In the genomic region with DNA sequence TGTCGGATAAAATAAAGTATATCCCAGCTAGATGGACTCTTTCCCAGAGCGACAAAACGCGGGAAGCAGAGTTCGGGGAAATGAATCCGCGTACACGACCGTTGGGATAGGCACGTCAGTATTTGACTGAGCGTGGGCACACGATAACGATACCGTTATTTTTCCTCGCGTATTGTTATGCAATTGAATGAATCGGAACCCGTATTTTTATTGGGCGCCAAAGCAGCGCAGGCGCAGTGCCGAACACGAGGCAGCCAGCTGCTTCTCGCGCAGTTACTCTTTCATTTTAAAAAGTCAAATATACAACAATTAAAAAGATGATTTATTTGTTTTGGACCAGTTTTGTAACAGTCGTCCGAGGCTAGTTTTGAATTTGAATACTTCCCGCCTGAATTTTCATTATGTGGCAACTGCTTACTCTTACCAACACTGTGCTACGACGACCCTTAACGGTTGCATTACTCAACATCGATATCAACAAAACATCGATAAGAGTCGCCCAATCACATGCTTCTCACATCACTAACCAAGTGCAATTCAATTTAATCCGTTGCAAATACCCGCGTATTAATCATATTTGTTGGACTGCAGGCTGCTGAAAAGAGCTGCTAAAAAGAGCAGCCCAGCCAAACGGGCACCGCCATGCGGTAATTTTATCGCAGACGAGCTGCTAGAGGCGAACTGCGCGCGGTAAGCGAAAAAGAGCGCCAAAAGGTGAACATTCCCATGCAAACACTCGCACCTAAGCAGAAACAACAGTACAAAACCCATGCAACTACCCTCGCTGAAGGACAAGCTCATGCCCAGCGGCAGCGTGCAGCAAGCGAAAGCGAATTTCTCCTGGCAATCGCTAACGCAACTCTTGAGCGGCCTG, we compare ENCODE assay signal across 1 fruit fly cellular context.
A peak's percentile ranks its signal among the peaks of the same experiment; 100 is the strongest.
TF ChIP-seq lines count a peak whose summit lies in the region.

CG33203 (minus strand) TSS at position 151 of the 874 bp plus-strand sequence.
Doa (plus strand) TSS at position 515 of the 874 bp plus-strand sequence.

TF ChIP-seq in whole organism, embryonic, 481 proteins besides CTCF, POLR2A, EP300 and RAD21 (continued from another document and continues in another):
- TF ChIP-seq CG9727 (GFP tag; optimal IDR thresholded peaks at IDR 0.05; lab: Kevin White, UChicago) (peak; percentile 26), CG8478 (optimal IDR thresholded peaks at IDR 0.05; lab: Kevin White, UChicago) (no peak), C15 (GFP tag; IDR thresholded peaks at IDR 0.05; lab: Robert Waterston, UW) (no peak), CG30431 (GFP tag; optimal IDR thresholded peaks at IDR 0.05; lab: Kevin White, UChicago) (no peak), CkIIα-i1 (GFP tag; IDR thresholded peaks at IDR 0.05; lab: Robert Waterston, UW) (no peak), ham (GFP tag; IDR thresholded peaks at IDR 0.05; lab: Robert Waterston, UW) (no peak), Atf6 (GFP tag; IDR thresholded peaks at IDR 0.05; lab: Robert Waterston, UW) (0 out of 2 replicates have a peak, but pooled peaks have one; percentile 26), CG6813 (GFP tag; optimal IDR thresholded peaks at IDR 0.05; lab: Kevin White, UChicago) (no peak), CG12155 (GFP tag; optimal IDR thresholded peaks at IDR 0.05; lab: Kevin White, UChicago) (peak; percentile 25), chm (GFP tag; IDR thresholded peaks at IDR 0.05; lab: Robert Waterston, UW) (no peak), h (optimal IDR thresholded peaks at IDR 0.05; lab: Kevin White, UChicago) (no peak), CG10209 (GFP tag; optimal IDR thresholded peaks at IDR 0.05; lab: Kevin White, UChicago) (peak; percentile 27), lmd (GFP tag; IDR thresholded peaks at IDR 0.05; lab: Robert Waterston, UW) (peak; percentile 26; the same call in 1 of the 2 replicates), CG6272 (GFP tag; IDR thresholded peaks at IDR 0.05; lab: Robert Waterston, UW) (no peak), CG11723 (GFP tag; optimal IDR thresholded peaks at IDR 0.05; lab: Kevin White, UChicago) (no peak), CG1529 (GFP tag; optimal IDR thresholded peaks at IDR 0.05; lab: Kevin White, UChicago) (no peak), CG12769 (tag; optimal IDR thresholded peaks at IDR 0.05; lab: Kevin White, UChicago) (peak; percentile 34), Ets65A (GFP tag; lab: Kevin White, UChicago) (peak; percentile 95), NFAT (GFP tag; IDR thresholded peaks at IDR 0.05; lab: Robert Waterston, UW) (peak; percentile 47; the same call in 1 of the 2 replicates), fd96Cb (tag; optimal IDR thresholded peaks at IDR 0.05; lab: Kevin White, UChicago) (no peak), vfl (GFP tag; optimal IDR thresholded peaks at IDR 0.05; lab: Kevin White, UChicago) (peak; percentile 46), schlank (tag; optimal IDR thresholded peaks at IDR 0.05; lab: Kevin White, UChicago) (no peak), sr (GFP tag; IDR thresholded peaks at IDR 0.05; lab: Robert Waterston, UW) (no peak), lola (GFP tag; optimal IDR thresholded peaks at IDR 0.05; lab: Kevin White, UChicago) (no peak), HmgZ (tag; optimal IDR thresholded peaks at IDR 0.05; lab: Kevin White, UChicago) (peak; percentile 70), CG16779 (GFP tag; IDR thresholded peaks at IDR 0.05; lab: Robert Waterston, UW) (no peak), CG6654 (GFP tag; optimal IDR thresholded peaks at IDR 0.05; lab: Kevin White, UChicago) (no peak), GATAe (GFP tag; conservative IDR thresholded peaks at IDR 0.05; lab: Robert Waterston, UW) (no peak), esg (GFP tag; conservative IDR thresholded peaks at IDR 0.05; lab: Robert Waterston, UW) (no peak), Blimp-1 (GFP tag; optimal IDR thresholded peaks at IDR 0.05; lab: Kevin White, UChicago) (no peak), run (tag; optimal IDR thresholded peaks at IDR 0.05; lab: Kevin White, UChicago) (no peak), dmrt99B (tag; optimal IDR thresholded peaks at IDR 0.05; lab: Kevin White, UChicago) (no peak), Dll (GFP tag; IDR thresholded peaks at IDR 0.05; lab: Robert Waterston, UW; ENCODE audit: partially characterized antibody) (peak; percentile 87), ac (GFP tag; optimal IDR thresholded peaks at IDR 0.05; lab: Kevin White, UChicago) (no peak), CG17912 (GFP tag; optimal IDR thresholded peaks at IDR 0.05; lab: Kevin White, UChicago) (no peak), CG9437 (GFP tag; optimal IDR thresholded peaks at IDR 0.05; lab: Kevin White, UChicago) (no peak), BEAF-32 (GFP tag; optimal IDR thresholded peaks at IDR 0.05; lab: Kevin White, UChicago) (peak; percentile 95), Ravus (GFP tag; IDR thresholded peaks at IDR 0.05; lab: Robert Waterston, UW) (no peak), HmgD (GFP tag; optimal IDR thresholded peaks at IDR 0.05; lab: Kevin White, UChicago) (peak; percentile 46), Ada2b (GFP tag; IDR thresholded peaks at IDR 0.05; lab: Robert Waterston, UW) (no peak), Scr (GFP tag; IDR thresholded peaks at IDR 0.05; lab: Robert Waterston, UW; ENCODE audit: partially characterized antibody) (peak; percentile 84), abd-A (tag; optimal IDR thresholded peaks at IDR 0.05; lab: Kevin White, UChicago) (peak; percentile 61), CG16813 (GFP tag; IDR thresholded peaks at IDR 0.05; lab: Robert Waterston, UW; ENCODE audit: partially characterized antibody) (peak; percentile 86), chn (GFP tag; optimal IDR thresholded peaks at IDR 0.05; lab: Kevin White, UChicago) (no peak), Dip3 (GFP tag; optimal IDR thresholded peaks at IDR 0.05; lab: Kevin White, UChicago) (peak; percentile 17), slbo (GFP tag; IDR thresholded peaks at IDR 0.05; lab: Robert Waterston, UW) (peak; percentile 65), gcm2 (GFP tag; optimal IDR thresholded peaks at IDR 0.05; lab: Kevin White, UChicago) (peak; percentile 17), CG13624 (GFP tag; optimal IDR thresholded peaks at IDR 0.05; lab: Kevin White, UChicago) (peak; percentile 33), gem (tag; optimal IDR thresholded peaks at IDR 0.05; lab: Kevin White, UChicago) (peak; percentile 31), sisA (GFP tag; IDR thresholded peaks at IDR 0.05; lab: Robert Waterston, UW) (peak; percentile 26; the same call in 1 of the 2 replicates), ash1 (GFP tag; optimal IDR thresholded peaks at IDR 0.05; lab: Kevin White, UChicago) (no peak), CG8290 (GFP tag; optimal IDR thresholded peaks at IDR 0.05; lab: Kevin White, UChicago) (peak; percentile 5), CG8290 (tag; optimal IDR thresholded peaks at IDR 0.05; lab: Kevin White, UChicago) (peak in 1 of 2 experiments; percentile 79), CG16815 (GFP tag; optimal IDR thresholded peaks at IDR 0.05; lab: Kevin White, UChicago) (no peak), zen (tag; optimal IDR thresholded peaks at IDR 0.05; lab: Kevin White, UChicago) (peak; percentile 63), Chrac-16 (GFP tag; optimal IDR thresholded peaks at IDR 0.05; lab: Kevin White, UChicago) (peak; percentile 11), CG15073 (GFP tag; optimal IDR thresholded peaks at IDR 0.05; lab: Kevin White, UChicago) (no peak), otp (GFP tag; IDR thresholded peaks at IDR 0.05; lab: Robert Waterston, UW) (no peak), CG12299 (tag; optimal IDR thresholded peaks at IDR 0.05; lab: Kevin White, UChicago) (no peak), Opbp (GFP tag; IDR thresholded peaks at IDR 0.05; lab: Robert Waterston, UW; ENCODE audit: partially characterized antibody) (peak; percentile 87), hkb (optimal IDR thresholded peaks at IDR 0.05; lab: Kevin White, UChicago) (peak; percentile 44), hkb (GFP tag; IDR thresholded peaks at IDR 0.05; lab: Robert Waterston, UW) (no peak), CG10565 (GFP tag; optimal IDR thresholded peaks at IDR 0.05; lab: Kevin White, UChicago) (no peak), CG6254 (GFP tag; optimal IDR thresholded peaks at IDR 0.05; lab: Kevin White, UChicago) (no peak), gro (GFP tag; optimal IDR thresholded peaks at IDR 0.05; lab: Kevin White, UChicago) (peak; percentile 31), ro (GFP tag; IDR thresholded peaks at IDR 0.05; lab: Robert Waterston, UW) (no peak), Bgb (GFP tag; IDR thresholded peaks at IDR 0.05; lab: Robert Waterston, UW; ENCODE audit: partially characterized antibody) (peak; percentile 88), sna (GFP tag; IDR thresholded peaks at IDR 0.05; lab: Robert Waterston, UW; ENCODE audit: partially characterized antibody) (peak; percentile 81), lov (optimal IDR thresholded peaks at IDR 0.05; lab: Kevin White, UChicago) (no peak), lov (GFP tag; IDR thresholded peaks at IDR 0.05; lab: Robert Waterston, UW) (no peak), CG15601 (tag; optimal IDR thresholded peaks at IDR 0.05; lab: Kevin White, UChicago) (peak; percentile 46), Sox100B (GFP tag; optimal IDR thresholded peaks at IDR 0.05; lab: Kevin White, UChicago) (no peak), CG6689 (GFP tag; IDR thresholded peaks at IDR 0.05; lab: Robert Waterston, UW) (no peak), nmo (GFP tag; optimal IDR thresholded peaks at IDR 0.05; lab: Kevin White, UChicago) (peak; percentile 68), CG4360 (GFP tag; IDR thresholded peaks at IDR 0.05; lab: Robert Waterston, UW) (0 out of 2 replicates have a peak, but pooled peaks have one; percentile 13), ind (GFP tag; optimal IDR thresholded peaks at IDR 0.05; lab: Kevin White, UChicago) (peak; percentile 33), CG30020 (tag; optimal IDR thresholded peaks at IDR 0.05; lab: Kevin White, UChicago) (peak; percentile 5), CG7556 (GFP tag; optimal IDR thresholded peaks at IDR 0.05; lab: Kevin White, UChicago) (peak; percentile 17), psq (GFP tag; optimal IDR thresholded peaks at IDR 0.05; lab: Kevin White, UChicago) (no peak), hb (GFP tag; IDR thresholded peaks at IDR 0.05; lab: Robert Waterston, UW; ENCODE audit: partially characterized antibody) (peak; percentile 82; the same call in 2 of the 3 replicates), CG7987 (GFP tag; optimal IDR thresholded peaks at IDR 0.05; lab: Kevin White, UChicago) (peak; percentile 20), Lim3 (GFP tag; IDR thresholded peaks at IDR 0.05; lab: Robert Waterston, UW) (no peak), ems (GFP tag; optimal IDR thresholded peaks at IDR 0.05; lab: Kevin White, UChicago) (peak; percentile 45), BtbVII (GFP tag; optimal IDR thresholded peaks at IDR 0.05; lab: Kevin White, UChicago) (no peak), sc (optimal IDR thresholded peaks at IDR 0.05; lab: Kevin White, UChicago) (no peak), sc (GFP tag; optimal IDR thresholded peaks at IDR 0.05; lab: Kevin White, UChicago) (no peak), CG1647 (GFP tag; optimal IDR thresholded peaks at IDR 0.05; lab: Kevin White, UChicago) (no peak), CG11696 (GFP tag; IDR thresholded peaks at IDR 0.05; lab: Robert Waterston, UW) (no peak), CG17612 (GFP tag; IDR thresholded peaks at IDR 0.05; lab: Robert Waterston, UW) (no peak), dimm (GFP tag; IDR thresholded peaks at IDR 0.05; lab: Robert Waterston, UW) (no peak), stc (GFP tag; IDR thresholded peaks at IDR 0.05; lab: Robert Waterston, UW) (0 out of 2 replicates have a peak, but pooled peaks have one; percentile 24), CG17385 (GFP tag; optimal IDR thresholded peaks at IDR 0.05; lab: Kevin White, UChicago) (no peak), slp2 (GFP tag; optimal IDR thresholded peaks at IDR 0.05; lab: Kevin White, UChicago) (peak; percentile 16), CG13775 (GFP tag; optimal IDR thresholded peaks at IDR 0.05; lab: Kevin White, UChicago) (peak; percentile 27), CG4328 (GFP tag; optimal IDR thresholded peaks at IDR 0.05; lab: Kevin White, UChicago) (no peak), CG1792 (GFP tag; optimal IDR thresholded peaks at IDR 0.05; lab: Kevin White, UChicago) (peak; percentile 47), Meics (GFP tag; optimal IDR thresholded peaks at IDR 0.05; lab: Kevin White, UChicago) (no peak), nerfin-1 (tag; optimal IDR thresholded peaks at IDR 0.05; lab: Kevin White, UChicago) (peak; percentile 95), tio (GFP tag; optimal IDR thresholded peaks at IDR 0.05; lab: Kevin White, UChicago) (no peak), nom (GFP tag; optimal IDR thresholded peaks at IDR 0.05; lab: Kevin White, UChicago) (no peak), shn (GFP tag; optimal IDR thresholded peaks at IDR 0.05; lab: Kevin White, UChicago) (peak; percentile 54), CG6791 (GFP tag; IDR thresholded peaks at IDR 0.05; lab: Robert Waterston, UW; ENCODE audit: partially characterized antibody) (peak; percentile 85), D19B (GFP tag; optimal IDR thresholded peaks at IDR 0.05; lab: Kevin White, UChicago) (no peak), pros (GFP tag; optimal IDR thresholded peaks at IDR 0.05; lab: Kevin White, UChicago) (no peak), CG8359 (GFP tag; optimal IDR thresholded peaks at IDR 0.05; lab: Kevin White, UChicago; ENCODE audit: borderline replicate concordance) (no peak), CG1024 (GFP tag; IDR thresholded peaks at IDR 0.05; lab: Robert Waterston, UW) (no peak), CG2199 (GFP tag; IDR thresholded peaks at IDR 0.05; lab: Robert Waterston, UW) (no peak), eve (GFP tag; optimal IDR thresholded peaks at IDR 0.05; lab: Kevin White, UChicago) (no peak), jigr1 (GFP tag; IDR thresholded peaks at IDR 0.05; lab: Robert Waterston, UW) (no peak), ssp (GFP tag; IDR thresholded peaks at IDR 0.05; lab: Robert Waterston, UW) (peak; percentile 54), CG12391 (tag; optimal IDR thresholded peaks at IDR 0.05; lab: Kevin White, UChicago) (peak; percentile 28), ranshi (GFP tag; IDR thresholded peaks at IDR 0.05; lab: Robert Waterston, UW) (0 out of 2 replicates have a peak, but pooled peaks have one; percentile 17), az2 (GFP tag; optimal IDR thresholded peaks at IDR 0.05; lab: Kevin White, UChicago) (peak; percentile 3), CG10543 (GFP tag; optimal IDR thresholded peaks at IDR 0.05; lab: Kevin White, UChicago) (no peak), Pdp1 (GFP tag; optimal IDR thresholded peaks at IDR 0.05; lab: Kevin White, UChicago) (peak; percentile 44 to 98), B-H1 (GFP tag; IDR thresholded peaks at IDR 0.05; lab: Robert Waterston, UW) (no peak), CG32532 (GFP tag; IDR thresholded peaks at IDR 0.05; lab: Robert Waterston, UW) (peak; percentile 44; the same call in 1 of the 2 replicates), CG2875 (GFP tag; optimal IDR thresholded peaks at IDR 0.05; lab: Kevin White, UChicago) (no peak), CG18476 (GFP tag; optimal IDR thresholded peaks at IDR 0.05; lab: Kevin White, UChicago) (peak; percentile 81), CG4730 (GFP tag; IDR thresholded peaks at IDR 0.05; lab: Robert Waterston, UW) (no peak), pzg (GFP tag; optimal IDR thresholded peaks at IDR 0.05; lab: Kevin White, UChicago) (peak; percentile 95)
